Worm (Caenorhabditis elegans): ENCODE results near the gene irld-66.

DNA sequence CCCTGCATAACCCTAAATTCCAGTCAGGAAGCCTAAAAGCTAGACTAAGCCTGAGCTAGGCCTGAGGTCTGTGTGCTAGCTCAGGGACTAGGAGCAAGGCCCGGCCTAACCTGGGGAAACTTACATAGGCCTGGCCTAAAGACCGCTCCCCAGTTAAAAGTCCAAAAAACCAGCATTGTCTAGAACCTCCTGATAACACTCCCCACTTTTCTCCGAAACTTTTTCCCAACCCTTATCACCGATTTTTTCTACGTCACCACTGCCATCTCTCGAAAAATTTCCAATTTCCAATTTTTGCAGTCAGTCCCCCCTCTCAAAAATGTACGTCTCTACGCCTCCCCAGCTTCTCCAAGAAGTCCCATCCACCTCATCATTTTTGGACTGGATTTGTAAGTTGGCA, 17.0 kb downstream of the irld-66 start, which contains the start of gene ZK355.2:
- TF ChIP-seq lin-39 (tag; optimal IDR thresholded peaks at IDR 0.05) = no peak
- no peak for TF ChIP-seq daf-12 (tag; optimal IDR thresholded peaks at IDR 0.05)
- TF ChIP-seq snpc-1.2 (GFP tag; IDR thresholded peaks at IDR 0.05) = no peak
- no peak for TF ChIP-seq ces-1 (GFP tag; optimal IDR thresholded peaks at IDR 0.05)
- TF ChIP-seq lim-7 (GFP tag; IDR thresholded peaks at IDR 0.05) = no peak
- no peak for TF ChIP-seq nhr-237 (tag; optimal IDR thresholded peaks at IDR 0.05)
- no peak for TF ChIP-seq jun-1 (tag; optimal IDR thresholded peaks at IDR 0.05)
- no peak for TF ChIP-seq ama-1 (optimal IDR thresholded peaks at IDR 0.05)
- TF ChIP-seq pqm-1 (tag; optimal IDR thresholded peaks at IDR 0.05) = peak; percentile 5
- no peak for TF ChIP-seq nhr-77 (tag; optimal IDR thresholded peaks at IDR 0.05)
- no peak for TF ChIP-seq daf-16 (GFP tag; optimal IDR thresholded peaks at IDR 0.05)
- peak; percentile 8 for TF ChIP-seq daf-16 (tag; optimal IDR thresholded peaks at IDR 0.05)
- no peak for TF ChIP-seq daf-8 (GFP tag; IDR thresholded peaks at IDR 0.05)

Measured in whole organism, L4 larva.